Worm (Caenorhabditis elegans) whole organism, midembryonic: Measurements from ENCODE around the gene col-93.
"Not testable (repeated sequence)": the region's sequence is repeated elsewhere in the genome, so short reads cannot be mapped to it uniquely, and the experiment has no call there.

Experiments
- T22C8.4 ChIP-seq: fragments of 200-800 bp; sonication (Bioruptor generic); IDR thresholded peaks from 2 replicates; pipeline ENCODE4 v1.3.6; 2022; ENCODE audit warnings: missing genetic modification characterization, missing compliant biosample characterization
- cog-1 ChIP-seq: sonication (generic microtip); optimal IDR thresholded peaks from 2 replicates; lab custom pipeline; 2016; ENCODE audit warnings: missing genetic modification characterization, missing compliant biosample characterization
- flt-1 ChIP-seq: fragments of 200-800 bp; sonication (Bioruptor generic); IDR thresholded peaks from 2 replicates; pipeline ENCODE4 v1.3.6; 2022; ENCODE audit warnings: missing genetic modification characterization, missing compliant biosample characterization
- klf-2 ChIP-seq: fragments of 200-800 bp; sonication (Bioruptor generic); conservative IDR thresholded peaks from 2 replicates; pipeline ENCODE4 v1.3.6; 2022; ENCODE audit warnings: missing genetic modification reagents, missing genetic modification characterization, missing compliant biosample characterization
- med-1 ChIP-seq: sonication (generic microtip); optimal IDR thresholded peaks from 2 replicates; lab custom pipeline; 2017; ENCODE audit warnings: missing genetic modification characterization, mild to moderate bottlenecking, missing compliant biosample characterization, antibody characterized with exemption, missing genetic modification reagents; ENCODE audit not compliant: insufficient read depth
- ref-1 ChIP-seq: fragments of 200-800 bp; sonication (Bioruptor generic); conservative IDR thresholded peaks from 2 replicates; pipeline ENCODE4 v1.3.6; 2022; ENCODE audit warnings: missing genetic modification reagents, missing genetic modification characterization, missing compliant biosample characterization
- tab-1 ChIP-seq: fragments of 200-800 bp; sonication (Bioruptor generic); IDR thresholded peaks from 2 replicates; pipeline ENCODE4 v1.3.6; 2022; ENCODE audit warnings: missing genetic modification characterization, missing compliant biosample characterization
- ztf-23 ChIP-seq: fragments of 200-800 bp; sonication (Bioruptor generic); IDR thresholded peaks from 2 replicates; pipeline ENCODE4 v1.3.6; 2022; ENCODE audit warnings: missing genetic modification reagents, missing genetic modification characterization, missing compliant biosample characterization
- ztf-29 ChIP-seq: fragments of 200-800 bp; sonication (Bioruptor generic); IDR thresholded peaks from 2 replicates; pipeline ENCODE4 v1.3.6; 2022; ENCODE audit warnings: missing genetic modification reagents, missing genetic modification characterization, missing compliant biosample characterization

The col-93 gene

ce11 chrIII:10985559-10986036 lies at the start of gene col-93:
Gene col-93 (minus strand): TSS chrIII:10985609.
- no peak for TF ChIP-seq tab-1 (GFP tag; lab: Robert Waterston, UW)
- no peak for TF ChIP-seq med-1 (GFP tag; lab: Kevin White, UChicago)
- no peak for TF ChIP-seq cog-1 (tag; lab: Kevin White, UChicago)
- TF ChIP-seq flt-1 (GFP tag; lab: Robert Waterston, UW), result no peak
- no peak for TF ChIP-seq klf-2 (GFP tag; lab: Robert Waterston, UW)
- no peak for TF ChIP-seq ref-1 (GFP tag; lab: Robert Waterston, UW)
- no peak for TF ChIP-seq T22C8.4 (GFP tag; lab: Robert Waterston, UW)
- no peak for TF ChIP-seq ztf-29 (GFP tag; lab: Robert Waterston, UW)
- no peak for TF ChIP-seq ztf-23 (GFP tag; lab: Robert Waterston, UW)

ce11 chrIII:11032872-11033271 lies 47.5 kb upstream of the col-93 start, which contains the start of gene Y48A6B.9:
Gene Y48A6B.9 (plus strand): TSS chrIII:11033172.
- TF ChIP-seq tab-1 (GFP tag; lab: Robert Waterston, UW), result no peak
- no peak for TF ChIP-seq ref-1 (GFP tag; lab: Robert Waterston, UW)
- no peak for TF ChIP-seq flt-1 (GFP tag; lab: Robert Waterston, UW)
- TF ChIP-seq ztf-23 (GFP tag; lab: Robert Waterston, UW), result no peak
- TF ChIP-seq med-1 (GFP tag; lab: Kevin White, UChicago), result no peak
- no peak for TF ChIP-seq klf-2 (GFP tag; lab: Robert Waterston, UW)
- TF ChIP-seq cog-1 (tag; lab: Kevin White, UChicago), result no peak
- no peak for TF ChIP-seq ztf-29 (GFP tag; lab: Robert Waterston, UW)
- no peak for TF ChIP-seq T22C8.4 (GFP tag; lab: Robert Waterston, UW)

DNA sequence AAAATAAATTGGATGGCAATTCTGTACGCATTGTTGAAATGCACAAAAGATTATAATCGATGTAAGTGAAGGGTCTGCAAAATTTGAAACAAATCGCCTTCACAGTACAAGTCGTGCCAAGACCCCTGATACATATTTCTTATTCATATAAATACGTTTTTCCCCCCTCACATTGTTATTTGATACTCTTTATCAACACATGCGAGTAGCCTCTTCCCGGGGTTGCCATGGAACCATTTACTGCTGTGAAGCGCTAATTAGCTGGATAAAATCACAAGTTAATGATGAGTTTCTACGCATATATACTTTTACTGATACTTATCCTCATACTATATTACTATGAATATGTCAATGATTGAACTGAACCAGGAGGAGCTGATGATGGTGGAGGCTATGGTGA lies 45.9 kb upstream of the col-93 start, which contains the start of gene Y48A6B.14:
TSS of gene Y48A6B.14 (plus strand) at position 301 of the 400 bp plus-strand sequence.
- TF ChIP-seq ref-1 (GFP tag; lab: Robert Waterston, UW) (no peak), flt-1 (GFP tag; lab: Robert Waterston, UW) (no peak)

- not testable (repeated sequence) for TF ChIP-seq klf-2 (GFP tag; lab: Robert Waterston, UW); ztf-23 (GFP tag; lab: Robert Waterston, UW); med-1 (GFP tag; lab: Kevin White, UChicago)
These were observed 43.9 kb upstream of the col-93 start, which contains the start of gene Y48A6B.8 for ce11 chrIII:11029337-11029736. Gene Y48A6B.8 (minus strand): TSS chrIII:11029437.

DNA sequence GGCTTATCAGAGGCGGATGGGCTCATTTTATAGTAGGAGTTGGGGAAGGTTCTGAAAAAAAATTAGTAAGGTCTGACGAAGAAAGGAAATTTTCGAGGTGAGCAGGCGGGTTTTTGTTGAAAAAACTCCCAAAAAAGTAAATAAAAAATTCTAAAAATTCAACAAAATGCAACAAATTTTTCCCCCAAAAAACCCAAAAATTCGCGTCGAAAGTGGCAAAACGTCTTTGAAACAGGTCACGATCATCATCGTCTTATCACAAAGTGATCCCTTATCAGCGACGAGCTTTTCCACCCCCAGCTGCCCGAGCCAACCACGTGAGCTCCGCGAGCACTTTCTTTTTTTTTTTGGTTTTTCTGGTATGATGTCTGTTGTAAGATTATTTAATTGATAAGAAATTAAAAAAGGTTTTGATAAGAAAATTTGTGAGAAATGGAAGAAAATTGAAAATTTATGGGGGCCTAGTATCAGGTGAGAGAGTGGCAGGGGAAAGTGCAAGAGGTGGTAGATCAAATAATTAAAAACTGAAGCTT lies 41.2 kb upstream of the col-93 start, which contains the start of gene Y48A6B.7:
TSS of gene Y48A6B.7 (minus strand) at position 51 of the 533 bp plus-strand sequence.
- TF ChIP-seq ztf-23 (GFP tag; lab: Robert Waterston, UW) (no peak), flt-1 (GFP tag; lab: Robert Waterston, UW) (no peak), ztf-29 (GFP tag; lab: Robert Waterston, UW) (no peak), tab-1 (GFP tag; lab: Robert Waterston, UW) (no peak), T22C8.4 (GFP tag; lab: Robert Waterston, UW) (no peak), klf-2 (GFP tag; lab: Robert Waterston, UW) (no peak), cog-1 (tag; lab: Kevin White, UChicago) (no peak), med-1 (GFP tag; lab: Kevin White, UChicago) (no peak), ref-1 (GFP tag; lab: Robert Waterston, UW) (no peak)

DNA sequence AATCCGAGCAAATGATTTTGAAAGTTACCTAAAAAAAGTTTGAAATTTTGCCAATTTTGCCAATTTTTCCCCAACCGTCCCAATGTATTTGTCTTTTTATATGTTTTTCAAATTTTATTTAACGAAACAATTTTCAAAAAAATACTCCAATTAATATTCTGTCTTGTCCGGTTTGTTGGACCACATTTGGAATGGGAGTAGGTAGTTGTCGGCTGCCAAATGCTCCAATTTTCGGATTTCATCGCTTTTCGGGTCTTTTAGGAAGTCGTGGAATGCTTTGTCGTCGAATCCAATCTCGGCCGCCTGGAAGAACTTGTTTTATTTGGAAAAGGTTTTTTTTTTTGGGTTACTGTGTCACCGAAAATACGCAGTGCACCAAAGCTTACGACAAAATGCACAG lies 39.7 kb upstream of the col-93 start:
- TF ChIP-seq cog-1 (tag; lab: Kevin White, UChicago), result no peak
- no peak for TF ChIP-seq flt-1 (GFP tag; lab: Robert Waterston, UW)
- no peak for TF ChIP-seq tab-1 (GFP tag; lab: Robert Waterston, UW)
- TF ChIP-seq ref-1 (GFP tag; lab: Robert Waterston, UW), result no peak
- no peak for TF ChIP-seq klf-2 (GFP tag; lab: Robert Waterston, UW)
- TF ChIP-seq ztf-23 (GFP tag; lab: Robert Waterston, UW), result no peak
- no peak for TF ChIP-seq T22C8.4 (GFP tag; lab: Robert Waterston, UW)
- TF ChIP-seq ztf-29 (GFP tag; lab: Robert Waterston, UW), result no peak
- TF ChIP-seq med-1 (GFP tag; lab: Kevin White, UChicago), result no peak

ce11 chrIII:11022278-11022677 lies 36.9 kb upstream of the col-93 start:
- TF ChIP-seq T22C8.4 (GFP tag; lab: Robert Waterston, UW), result no peak
- no peak for TF ChIP-seq klf-2 (GFP tag; lab: Robert Waterston, UW)
- no peak for TF ChIP-seq ref-1 (GFP tag; lab: Robert Waterston, UW)
- TF ChIP-seq med-1 (GFP tag; lab: Kevin White, UChicago), result no peak
- TF ChIP-seq ztf-23 (GFP tag; lab: Robert Waterston, UW), result no peak
- TF ChIP-seq flt-1 (GFP tag; lab: Robert Waterston, UW), result no peak
- no peak for TF ChIP-seq ztf-29 (GFP tag; lab: Robert Waterston, UW)
- TF ChIP-seq tab-1 (GFP tag; lab: Robert Waterston, UW), result no peak
- no peak for TF ChIP-seq cog-1 (tag; lab: Kevin White, UChicago)

DNA sequence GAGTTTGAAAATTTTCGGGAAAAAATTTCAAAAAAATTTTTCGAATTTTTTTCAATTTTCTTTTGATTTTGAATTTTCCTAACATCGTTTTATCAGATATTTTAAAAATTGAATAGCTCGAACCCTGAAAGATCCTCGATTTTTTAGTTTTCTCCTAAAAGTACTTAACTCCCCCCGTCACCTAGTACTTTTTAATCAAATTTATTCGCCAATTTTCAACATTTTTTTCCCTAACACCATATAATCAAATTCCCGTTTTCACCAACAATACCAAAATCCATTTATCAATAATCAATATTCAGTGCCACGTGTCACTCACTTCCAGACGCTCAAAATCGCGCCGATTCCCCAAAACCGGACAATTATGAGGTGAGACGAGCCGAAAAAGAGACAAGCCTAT lies 26.9 kb upstream of the col-93 start, which contains the start of gene kvs-4:
TSS of gene kvs-4 (plus strand) at position 301 of the 400 bp plus-strand sequence.
- TF ChIP-seq tab-1 (GFP tag; lab: Robert Waterston, UW) (no peak), cog-1 (tag; lab: Kevin White, UChicago) (no peak), ztf-29 (GFP tag; lab: Robert Waterston, UW) (no peak), klf-2 (GFP tag; lab: Robert Waterston, UW) (no peak), flt-1 (GFP tag; lab: Robert Waterston, UW) (no peak), ztf-23 (GFP tag; lab: Robert Waterston, UW) (no peak), med-1 (GFP tag; lab: Kevin White, UChicago) (no peak), ref-1 (GFP tag; lab: Robert Waterston, UW) (no peak), T22C8.4 (GFP tag; lab: Robert Waterston, UW) (no peak)

- no peak for TF ChIP-seq T22C8.4 (GFP tag; lab: Robert Waterston, UW)
- no peak for TF ChIP-seq med-1 (GFP tag; lab: Kevin White, UChicago)
- TF ChIP-seq ztf-29 (GFP tag; lab: Robert Waterston, UW), result no peak
- no peak for TF ChIP-seq ztf-23 (GFP tag; lab: Robert Waterston, UW)
- TF ChIP-seq cog-1 (tag; lab: Kevin White, UChicago), result no peak
- no peak for TF ChIP-seq tab-1 (GFP tag; lab: Robert Waterston, UW)
- TF ChIP-seq flt-1 (GFP tag; lab: Robert Waterston, UW), result no peak
- TF ChIP-seq klf-2 (GFP tag; lab: Robert Waterston, UW), result no peak
- no peak for TF ChIP-seq ref-1 (GFP tag; lab: Robert Waterston, UW)
These were observed 25.2 kb upstream of the col-93 start for ce11 chrIII:11010597-11010996.
